Worm (Caenorhabditis elegans) whole organism, L4 larva: ENCODE measurements around the gene col-95.

ENCODE experiments used
- lsy-2 ChIP-seq, 2 experiments: fragments of 150-350 bp in 1 of 2; sonication (generic microtip) in 1 of 2; optimal IDR thresholded peaks; 2 replicates each; lab custom pipeline; 2014 to 2017; ENCODE audit warnings: missing biosample characterization in 2 of 2, missing genetic modification characterization in 2 of 2
- nhr-237 ChIP-seq: sonication (generic microtip); optimal IDR thresholded peaks from 2 replicates; lab custom pipeline; 2017; ENCODE audit warnings: missing biosample characterization, missing genetic modification characterization
- snpc-4 ChIP-seq: fragments of 150-350 bp; optimal IDR thresholded peaks from 2 replicates; lab custom pipeline; 2014; ENCODE audit warnings: missing biosample characterization, missing genetic modification characterization

DNA sequence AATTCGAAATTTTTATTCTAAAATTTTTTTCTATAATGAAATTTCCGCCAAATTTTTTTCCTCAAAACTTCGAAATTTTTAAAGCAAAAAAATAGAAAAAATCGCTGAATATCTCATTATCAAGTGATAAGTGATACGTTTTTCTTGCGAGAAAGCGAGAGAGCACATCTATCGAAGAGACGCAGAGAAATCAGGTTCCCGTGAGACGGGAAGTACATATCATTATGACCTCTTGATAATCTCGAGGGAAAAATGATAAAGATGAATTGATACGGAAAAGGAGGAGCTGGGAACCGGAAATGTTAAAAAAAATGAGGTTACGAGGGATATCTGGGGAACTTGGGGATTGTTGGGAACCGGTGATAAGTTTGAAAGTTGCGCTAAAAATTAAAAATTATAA, 23.2 kb downstream of the col-95 start:
- TF ChIP-seq lsy-2 (tag; optimal IDR thresholded peaks at IDR 0.05; lab: Kevin White, UChicago) (no peak), snpc-4 (tag; lab: Kevin White, UChicago) (no peak), nhr-237 (tag; lab: Kevin White, UChicago) (no peak)
